Fruit fly (Drosophila melanogaster) whole organism, embryonic: ENCODE data around the gene Uck.
A peak's percentile ranks its signal among the peaks of the same experiment; 100 is the strongest.

Source experiments
- Atf6 ChIP-seq: fragments of 200-800 bp; sonication (Bioruptor generic); IDR thresholded peaks from 2 replicates; pipeline ENCODE4 v1.3.6; 2022; ENCODE audit warnings: missing biosample characterization, missing genetic modification characterization
- C15 ChIP-seq: fragments of 200-800 bp; sonication (Bioruptor generic); IDR thresholded peaks from 3 replicates; pipeline ENCODE4 v1.3.6; 2022; ENCODE audit warnings: missing biosample characterization, missing genetic modification characterization
- CG11456 ChIP-seq: fragments of 200-800 bp; sonication (Bioruptor generic); IDR thresholded peaks from 3 replicates; pipeline ENCODE4 v1.3.6; 2022; ENCODE audit warnings: missing biosample characterization, missing genetic modification characterization
- CG11695 ChIP-seq: fragments of 200-800 bp; sonication (Bioruptor generic); IDR thresholded peaks from 3 replicates; pipeline ENCODE4 v1.3.6; 2022; ENCODE audit warnings: missing biosample characterization, missing genetic modification characterization
- CG11696 ChIP-seq: fragments of 200-800 bp; sonication (Bioruptor generic); IDR thresholded peaks from 2 replicates; pipeline ENCODE4 v1.3.6; 2022; ENCODE audit warnings: missing biosample characterization, missing genetic modification characterization
- CG12155 ChIP-seq: fragments of 200-800 bp; sonication (Bioruptor generic); optimal IDR thresholded peaks from 3 replicates; lab custom pipeline; 2016; ENCODE audit warnings: missing biosample characterization, missing genetic modification characterization
- CG12219 ChIP-seq: fragments of 200-800 bp; sonication (Bioruptor generic); optimal IDR thresholded peaks from 3 replicates; lab custom pipeline; 2018; ENCODE audit warnings: missing biosample characterization, mild to moderate bottlenecking, missing genetic modification characterization
- CG12744 ChIP-seq: fragments of 200-800 bp; sonication (Bioruptor generic); optimal IDR thresholded peaks from 2 replicates; lab custom pipeline; 2016; ENCODE audit warnings: missing biosample characterization, missing genetic modification characterization
- CG13296 ChIP-seq: fragments of 200-800 bp; sonication (Bioruptor generic); optimal IDR thresholded peaks from 3 replicates; lab custom pipeline; 2018; ENCODE audit warnings: missing biosample characterization, mild to moderate bottlenecking, missing genetic modification characterization
- CG14050 ChIP-seq: fragments of 200-800 bp; sonication (Bioruptor generic); IDR thresholded peaks from 3 replicates; pipeline ENCODE4 v1.3.6; 2022; ENCODE audit warnings: missing biosample characterization, missing genetic modification characterization
- CG14965 ChIP-seq: fragments of 200-800 bp; sonication (Bioruptor generic); optimal IDR thresholded peaks from 2 replicates; lab custom pipeline; 2016; ENCODE audit warnings: missing biosample characterization, missing genetic modification characterization, borderline replicate concordance
- CG15073 ChIP-seq: fragments of 200-800 bp; sonication (Bioruptor generic); optimal IDR thresholded peaks from 2 replicates; lab custom pipeline; 2016; ENCODE audit warnings: missing biosample characterization, missing genetic modification characterization
- CG1529 ChIP-seq: fragments of 200-800 bp; sonication (Bioruptor generic); optimal IDR thresholded peaks from 3 replicates; lab custom pipeline; 2018; ENCODE audit warnings: missing biosample characterization, missing genetic modification characterization
- CG16779 ChIP-seq: fragments of 200-800 bp; sonication (Bioruptor generic); IDR thresholded peaks from 2 replicates; pipeline ENCODE4 v1.3.6; 2022; ENCODE audit warnings: missing biosample characterization, missing genetic modification characterization
- CG17359 ChIP-seq: fragments of 200-800 bp; sonication (Bioruptor generic); optimal IDR thresholded peaks from 3 replicates; lab custom pipeline; 2018; ENCODE audit warnings: missing biosample characterization, mild to moderate bottlenecking, missing genetic modification characterization, moderate library complexity
- CG1792 ChIP-seq: fragments of 200-800 bp; sonication (Bioruptor generic); optimal IDR thresholded peaks from 2 replicates; lab custom pipeline; 2016; ENCODE audit warnings: missing biosample characterization, missing genetic modification characterization
- CG1832 ChIP-seq: fragments of 200-800 bp; sonication (Bioruptor generic); optimal IDR thresholded peaks from 2 replicates; lab custom pipeline; 2017; ENCODE audit warnings: missing biosample characterization, mild to moderate bottlenecking, missing genetic modification characterization, inconsistent platforms
- CG18476 ChIP-seq: fragments of 200-800 bp; sonication (Bioruptor generic); optimal IDR thresholded peaks from 2 replicates; lab custom pipeline; 2016; ENCODE audit warnings: missing biosample characterization, mild to moderate bottlenecking, missing genetic modification characterization
- CG2116 ChIP-seq: fragments of 200-800 bp; sonication (Bioruptor generic); optimal IDR thresholded peaks from 3 replicates; lab custom pipeline; 2018; ENCODE audit warnings: missing biosample characterization, mild to moderate bottlenecking, missing genetic modification characterization
- CG2199 ChIP-seq: fragments of 200-800 bp; sonication (Bioruptor generic); IDR thresholded peaks from 3 replicates; pipeline ENCODE4 v1.3.6; 2022; ENCODE audit warnings: missing biosample characterization, missing genetic modification characterization
- CG4424 ChIP-seq: fragments of 200-800 bp; sonication (Bioruptor generic); optimal IDR thresholded peaks from 3 replicates; lab custom pipeline; 2016; ENCODE audit warnings: missing biosample characterization, missing genetic modification characterization
- CG5245 ChIP-seq: fragments of 200-800 bp; sonication (Bioruptor generic); optimal IDR thresholded peaks from 3 replicates; lab custom pipeline; 2016; ENCODE audit warnings: missing biosample characterization, missing genetic modification characterization
- CG6854 ChIP-seq: fragments of 200-800 bp; sonication (Bioruptor generic); optimal IDR thresholded peaks from 3 replicates; lab custom pipeline; 2017; ENCODE audit warnings: missing biosample characterization, mild to moderate bottlenecking, missing genetic modification characterization
- CG7372 ChIP-seq: fragments of 200-800 bp; sonication (Bioruptor generic); IDR thresholded peaks from 2 replicates; pipeline ENCODE4 v1.3.6; 2022; ENCODE audit warnings: missing biosample characterization, missing genetic modification characterization
- CG8359 ChIP-seq: fragments of 200-800 bp; sonication (Bioruptor generic); optimal IDR thresholded peaks from 2 replicates; lab custom pipeline; 2017; ENCODE audit warnings: missing biosample characterization, mild to moderate bottlenecking, missing genetic modification characterization, borderline replicate concordance
- CG9215 ChIP-seq: fragments of 200-800 bp; sonication (Bioruptor generic); IDR thresholded peaks from 2 replicates; pipeline ENCODE4 v1.3.6; 2022; ENCODE audit warnings: missing biosample characterization, missing genetic modification characterization
- CG9437 ChIP-seq: fragments of 200-800 bp; sonication (Bioruptor generic); optimal IDR thresholded peaks from 2 replicates; lab custom pipeline; 2018; ENCODE audit warnings: missing biosample characterization, mild to moderate bottlenecking, missing genetic modification characterization
- Eip74EF ChIP-seq, 2 experiments: fragments of 200-800 bp in 1 of 2; fragments of >200 bp in 1 of 2; sonication (Bioruptor generic) in 1 of 2; optimal IDR thresholded peaks; 2 replicates each; lab custom pipeline; 2017 to 2019; ENCODE audit warnings: missing biosample characterization in 2 of 2, missing genetic modification characterization in 2 of 2, mild to moderate bottlenecking in 1 of 2, moderate library complexity in 1 of 2
- HLH3B ChIP-seq: fragments of 200-800 bp; sonication (Bioruptor generic); IDR thresholded peaks from 2 replicates; pipeline ENCODE4 v1.3.6; 2022; ENCODE audit warnings: missing biosample characterization, missing genetic modification characterization
- Jarid2 ChIP-seq: fragments of 200-800 bp; sonication (Bioruptor generic); optimal IDR thresholded peaks from 3 replicates; lab custom pipeline; 2017; ENCODE audit warnings: mild to moderate bottlenecking, missing biosample characterization, missing genetic modification reagents, missing genetic modification characterization
- MBD-R2 ChIP-seq: fragments of 200-800 bp; sonication (Bioruptor generic); IDR thresholded peaks from 2 replicates; pipeline ENCODE4 v1.3.6; 2022; ENCODE audit warnings: missing biosample characterization, missing genetic modification characterization
- Mes4 ChIP-seq: fragments of 200-800 bp; sonication (Bioruptor generic); optimal IDR thresholded peaks from 2 replicates; lab custom pipeline; 2016; ENCODE audit warnings: missing biosample characterization, missing genetic modification characterization
- NC2α ChIP-seq: fragments of 200-800 bp; sonication (Bioruptor generic); optimal IDR thresholded peaks from 2 replicates; lab custom pipeline; 2016; ENCODE audit warnings: missing biosample characterization, missing genetic modification characterization
- Sin3A ChIP-seq: fragments of >200 bp; optimal IDR thresholded peaks from 2 replicates; lab custom pipeline; 2018
- Sry-β ChIP-seq: fragments of 200-800 bp; sonication (Bioruptor generic); optimal IDR thresholded peaks from 2 replicates; lab custom pipeline; 2018; ENCODE audit warnings: missing biosample characterization, mild to moderate bottlenecking, missing genetic modification characterization, moderate library complexity
- bab2 ChIP-seq: fragments of 200-800 bp; sonication (Bioruptor generic); optimal IDR thresholded peaks from 2 replicates; lab custom pipeline; 2016; ENCODE audit warnings: missing biosample characterization, missing genetic modification characterization
- bbx ChIP-seq: fragments of 200-800 bp; sonication (Bioruptor generic); IDR thresholded peaks from 2 replicates; pipeline ENCODE4 v1.3.6; 2022; ENCODE audit warnings: missing biosample characterization, missing genetic modification characterization; ENCODE audit not compliant: partially characterized antibody
- cato ChIP-seq: fragments of 200-800 bp; sonication (Bioruptor generic); optimal IDR thresholded peaks from 2 replicates; lab custom pipeline; 2016; ENCODE audit warnings: missing biosample characterization, missing genetic modification characterization, borderline replicate concordance
- chm ChIP-seq: fragments of 200-800 bp; sonication (Bioruptor generic); IDR thresholded peaks from 2 replicates; pipeline ENCODE4 v1.3.6; 2022; ENCODE audit warnings: missing biosample characterization, missing genetic modification characterization
- crp ChIP-seq, 2 experiments: fragments of 200-800 bp; sonication (Bioruptor generic); optimal IDR thresholded peaks; 2 replicates in 1 of 2; 3 replicates in 1 of 2; lab custom pipeline; 2017; ENCODE audit warnings: missing biosample characterization in 2 of 2, missing genetic modification characterization in 2 of 2, mild to moderate bottlenecking in 1 of 2, moderate library complexity in 1 of 2
- da ChIP-seq: fragments of 200-800 bp; sonication (Bioruptor generic); optimal IDR thresholded peaks from 2 replicates; lab custom pipeline; 2016; ENCODE audit warnings: missing biosample characterization, missing genetic modification characterization
- hbn ChIP-seq: fragments of 200-800 bp; sonication (Bioruptor generic); IDR thresholded peaks from 2 replicates; pipeline ENCODE4 v1.3.6; 2022; ENCODE audit warnings: missing biosample characterization, missing genetic modification characterization; ENCODE audit not compliant: partially characterized antibody
- her ChIP-seq: fragments of 200-800 bp; sonication (Bioruptor generic); optimal IDR thresholded peaks from 2 replicates; lab custom pipeline; 2016; ENCODE audit warnings: missing biosample characterization, missing genetic modification characterization
- lola ChIP-seq, 3 experiments: fragments of >200 bp in 2 of 3; fragments of 200-800 bp in 1 of 3; sonication (Bioruptor generic) in 1 of 3; optimal IDR thresholded peaks; 2 replicates each; lab custom pipeline; 2017 to 2019; ENCODE audit warnings: missing biosample characterization in 3 of 3, missing genetic modification characterization in 3 of 3, mild to moderate bottlenecking in 1 of 3, moderate library complexity in 1 of 3
- mam ChIP-seq: fragments of 200-800 bp; sonication (Bioruptor generic); optimal IDR thresholded peaks from 3 replicates; lab custom pipeline; 2016; ENCODE audit warnings: missing biosample characterization, missing genetic modification characterization
- nau ChIP-seq: fragments of 200-800 bp; sonication (Bioruptor generic); optimal IDR thresholded peaks from 3 replicates; lab custom pipeline; 2017; ENCODE audit warnings: missing biosample characterization, mild to moderate bottlenecking, missing genetic modification characterization, missing genetic modification reagents
- sc ChIP-seq, 3 experiments: fragments of >200 bp in 2 of 3; fragments of 200-800 bp in 1 of 3; sonication (Bioruptor generic) in 1 of 3; optimal IDR thresholded peaks; 2 replicates in 2 of 3; 3 replicates in 1 of 3; lab custom pipeline; 2017; ENCODE audit warnings: mild to moderate bottlenecking in 1 of 3, missing biosample characterization in 1 of 3, missing genetic modification characterization in 1 of 3, missing genetic modification reagents in 1 of 3
- slou ChIP-seq: fragments of 200-800 bp; sonication (Bioruptor generic); optimal IDR thresholded peaks from 3 replicates; lab custom pipeline; 2016; ENCODE audit warnings: missing biosample characterization, missing genetic modification characterization
- stwl ChIP-seq: fragments of 200-800 bp; sonication (Bioruptor generic); optimal IDR thresholded peaks from 3 replicates; lab custom pipeline; 2018; ENCODE audit warnings: missing biosample characterization, mild to moderate bottlenecking, missing genetic modification characterization, moderate library complexity
- zfh1 ChIP-seq: fragments of 200-800 bp; sonication (Bioruptor generic); IDR thresholded peaks from 3 replicates; pipeline ENCODE4 v1.3.6; 2022; ENCODE audit warnings: missing biosample characterization, missing genetic modification characterization

Uck gene

dm6 chr3R:24271071-24271470 is 18.9 kb upstream of the Uck start, which contains the start of gene jar (continued):
- peak; percentile 12 for TF ChIP-seq her (GFP tag; lab: Kevin White, UChicago)
- peak; percentile 92 to 100 for TF ChIP-seq crp (GFP tag; optimal IDR thresholded peaks at IDR 0.05; lab: Kevin White, UChicago)
- peak; percentile 31 for TF ChIP-seq nau (GFP tag; lab: Kevin White, UChicago)
- TF ChIP-seq CG1529 (GFP tag; lab: Kevin White, UChicago), result no peak
- TF ChIP-seq CG18476, result no peak
- no peak for TF ChIP-seq CG15073 (GFP tag; lab: Kevin White, UChicago)
- peak; percentile 89 for TF ChIP-seq chm (GFP tag; lab: Robert Waterston, UW)
- no peak for TF ChIP-seq CG1792
- no peak for TF ChIP-seq CG9215 (GFP tag; lab: Robert Waterston, UW)
- peak in 1 of 2 experiments; percentile 60 for TF ChIP-seq Eip74EF (GFP tag; optimal IDR thresholded peaks at IDR 0.05; lab: Kevin White, UChicago)
- TF ChIP-seq CG17359 (tag; lab: Kevin White, UChicago), result peak; percentile 38
- no peak for TF ChIP-seq CG11695 (GFP tag; lab: Robert Waterston, UW)
- TF ChIP-seq CG1832 (GFP tag; lab: Kevin White, UChicago), result no peak
- TF ChIP-seq CG2116 (GFP tag; lab: Kevin White, UChicago), result peak; percentile 83
- no peak for TF ChIP-seq sc (optimal IDR thresholded peaks at IDR 0.05; lab: Kevin White, UChicago)
- no peak for TF ChIP-seq sc (GFP tag; optimal IDR thresholded peaks at IDR 0.05; lab: Kevin White, UChicago)
- no peak for TF ChIP-seq CG4424 (GFP tag; lab: Kevin White, UChicago)
- peak; percentile 21; the same call in 1 of the 2 replicates for TF ChIP-seq CG11696
- no peak for TF ChIP-seq CG8359 (GFP tag; lab: Kevin White, UChicago)
- TF ChIP-seq bab2 (GFP tag; lab: Kevin White, UChicago), result peak; percentile 14
- no peak for TF ChIP-seq CG12744
- no peak for TF ChIP-seq da
- no peak for TF ChIP-seq CG14965 (GFP tag; lab: Kevin White, UChicago)
- TF ChIP-seq NC2α (GFP tag; lab: Kevin White, UChicago), result peak; percentile 24
- TF ChIP-seq Sry-β (GFP tag; lab: Kevin White, UChicago), result peak; percentile 42
- TF ChIP-seq slou (GFP tag; lab: Kevin White, UChicago), result no peak
- TF ChIP-seq CG12219 (GFP tag; lab: Kevin White, UChicago), result no peak
- TF ChIP-seq stwl, result peak; percentile 35
- TF ChIP-seq CG12155 (GFP tag; lab: Kevin White, UChicago), result no peak
- peak; percentile 94 for TF ChIP-seq hbn
- peak; percentile 9; the same call in 1 of the 2 replicates for TF ChIP-seq HLH3B (GFP tag; lab: Robert Waterston, UW)
- TF ChIP-seq lola (GFP tag; optimal IDR thresholded peaks at IDR 0.05; lab: Kevin White, UChicago), result no peak
- no peak for TF ChIP-seq CG11456 (GFP tag; lab: Robert Waterston, UW)
- TF ChIP-seq CG2199 (GFP tag; lab: Robert Waterston, UW), result 0 out of 3 replicates have a peak, but pooled peaks have one; percentile 67
- TF ChIP-seq CG6854, result no peak
- no peak for TF ChIP-seq mam (GFP tag; lab: Kevin White, UChicago)
- TF ChIP-seq cato (GFP tag; lab: Kevin White, UChicago), result no peak
- peak; percentile 99 for TF ChIP-seq Jarid2 (GFP tag; lab: Kevin White, UChicago)
- peak; percentile 56; the same call in 1 of the 2 replicates for TF ChIP-seq Atf6 (GFP tag; lab: Robert Waterston, UW)
- no peak for TF ChIP-seq CG14050 (GFP tag; lab: Robert Waterston, UW)
- TF ChIP-seq CG5245 (GFP tag; lab: Kevin White, UChicago), result no peak
- peak; percentile 29; the same call in 1 of the 3 replicates for TF ChIP-seq zfh1 (GFP tag; lab: Robert Waterston, UW)
- no peak for TF ChIP-seq CG16779
- TF ChIP-seq CG9437 (GFP tag; lab: Kevin White, UChicago), result no peak
- no peak for TF ChIP-seq CG7372 (GFP tag; lab: Robert Waterston, UW)
- peak; percentile 91 for TF ChIP-seq bbx
- peak; percentile 49 for TF ChIP-seq Sin3A (lab: Kevin White, UChicago)
- TF ChIP-seq CG13296 (GFP tag; lab: Kevin White, UChicago), result peak; percentile 16
- TF ChIP-seq Mes4 (GFP tag; lab: Kevin White, UChicago), result no peak
- TF ChIP-seq MBD-R2 (GFP tag; lab: Robert Waterston, UW), result peak; percentile 45; the same call in 1 of the 2 replicates
- TF ChIP-seq C15, result no peak
